Worm (Caenorhabditis elegans): Measurements from ENCODE around the gene Y108G3AL.2.

DNA sequence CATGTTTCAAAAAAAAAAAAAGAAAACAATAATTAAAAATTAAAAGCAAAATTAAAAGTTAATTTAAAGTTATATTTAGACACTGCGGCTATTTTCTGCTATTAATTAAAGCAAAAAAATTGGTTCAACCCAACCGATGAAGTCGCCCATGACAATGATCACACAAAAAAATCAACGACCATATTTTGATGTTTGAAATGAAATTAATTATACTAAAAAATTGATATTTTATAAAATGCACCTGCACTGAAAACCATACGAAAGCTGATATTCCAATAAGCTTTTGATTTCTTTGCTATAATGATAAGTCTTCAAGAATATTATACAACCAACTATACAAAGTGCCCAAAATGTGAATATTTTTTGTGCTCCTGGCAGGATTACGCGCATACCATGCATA lies 52.8 kb downstream of the Y108G3AL.2 start, which contains the start of gene srh-80:
- no peak for TF ChIP-seq flt-1 (GFP tag; IDR thresholded peaks at IDR 0.05)
- TF ChIP-seq ztf-29 (GFP tag; IDR thresholded peaks at IDR 0.05) = no peak
- TF ChIP-seq ztf-23 (GFP tag; IDR thresholded peaks at IDR 0.05) = no peak
- TF ChIP-seq tab-1 (GFP tag; IDR thresholded peaks at IDR 0.05) = no peak
- TF ChIP-seq T22C8.4 (GFP tag; IDR thresholded peaks at IDR 0.05) = no peak
- no peak for TF ChIP-seq ref-1 (GFP tag; conservative IDR thresholded peaks at IDR 0.05)
- TF ChIP-seq klf-2 (GFP tag; conservative IDR thresholded peaks at IDR 0.05) = no peak
- no peak for TF ChIP-seq med-1 (GFP tag; optimal IDR thresholded peaks at IDR 0.05; ENCODE audit: insufficient read depth)
